Worm (Caenorhabditis elegans): ENCODE measurements around the gene T08D2.4.
"Not testable (repeated sequence)": the region's sequence is repeated elsewhere in the genome, so short reads cannot be mapped to it uniquely, and the experiment has no call there.

DNA sequence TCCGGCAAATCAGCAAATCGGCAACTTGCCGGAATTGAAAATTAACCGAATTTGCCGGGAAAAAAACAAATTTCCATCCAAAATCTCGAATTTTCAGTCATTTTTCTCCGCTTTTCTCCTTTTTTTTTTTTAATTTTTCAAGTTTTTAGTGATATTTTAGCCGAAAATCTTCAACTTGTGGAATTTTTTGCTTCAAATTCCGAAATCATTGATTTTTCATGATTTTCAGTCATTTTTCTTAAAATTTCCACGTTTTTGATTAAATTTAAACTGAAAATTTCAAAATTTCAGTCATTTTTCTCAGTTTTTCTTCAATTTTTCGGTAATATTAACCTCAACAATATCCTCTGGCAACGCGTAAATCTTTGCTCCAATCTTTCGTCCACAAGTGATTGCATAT is 32.5 kb downstream of the T08D2.4 start, which contains the start of gene Y73B3B.3:
- TF ChIP-seq dmd-4 (tag; optimal IDR thresholded peaks at IDR 0.05; ENCODE audit: borderline replicate concordance); nhr-11 (tag; optimal IDR thresholded peaks at IDR 0.05); rnt-1 (tag; optimal IDR thresholded peaks at IDR 0.05); hlh-30 (tag; optimal IDR thresholded peaks at IDR 0.05; ENCODE audit: insufficient read depth); T23F11.4 (GFP tag; optimal IDR thresholded peaks at IDR 0.05): not testable (repeated sequence)
